Worm (Caenorhabditis elegans): ENCODE measurements around the gene W09C2.10.
A peak's percentile ranks its signal among the peaks of the same experiment; 100 is the strongest.

DNA sequence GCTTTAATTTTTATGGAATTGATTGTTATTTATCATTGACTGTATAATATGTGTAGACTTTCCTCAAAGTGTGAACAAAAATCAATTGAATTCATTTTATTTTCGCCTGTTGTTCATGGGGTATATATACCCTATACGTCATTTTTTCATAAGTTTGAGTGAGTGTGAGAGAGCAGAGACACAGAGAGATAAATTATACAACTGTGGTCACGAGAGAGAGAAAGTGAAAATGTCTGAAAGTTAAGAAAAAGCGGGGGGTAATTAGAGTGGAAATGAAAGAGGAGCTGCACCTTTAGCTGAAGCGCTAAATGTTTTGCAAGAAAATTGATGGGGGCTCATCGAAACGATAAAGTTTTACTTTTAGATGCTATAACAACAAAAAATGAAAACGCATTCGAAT is 952 bp upstream of the W09C2.10 start:
- TF ChIP-seq jun-1 (tag; optimal IDR thresholded peaks at IDR 0.05) (no peak), ama-1 (optimal IDR thresholded peaks at IDR 0.05) (no peak), snu-23 (GFP tag; optimal IDR thresholded peaks at IDR 0.05) (peak; percentile 33), elt-3 (tag; optimal IDR thresholded peaks at IDR 0.05) (no peak), hlh-17 (GFP tag; optimal IDR thresholded peaks at IDR 0.05; ENCODE audit: borderline replicate concordance) (no peak), mep-1 (tag; optimal IDR thresholded peaks at IDR 0.05) (no peak), ceh-8 (GFP tag; optimal IDR thresholded peaks at IDR 0.05) (no peak), mdl-1 (tag; optimal IDR thresholded peaks at IDR 0.05) (no peak), unc-62 (GFP tag; optimal IDR thresholded peaks at IDR 0.05) (no peak), aly-2 (tag; optimal IDR thresholded peaks at IDR 0.05) (no peak)

Data from whole organism, L1 larva.